Worm (Caenorhabditis elegans): ENCODE results near the gene sao-1.

The sao-1 gene

ce11 chrV:13961927-13962419 lies 1.8 kb upstream of the sao-1 start, which contains the start of the genes algn-13 and R10D12.13 (continued):
- TF ChIP-seq unc-62 (GFP tag; optimal IDR thresholded peaks at IDR 0.05 in 1 of 2) (no peak), unc-62 (tag; optimal IDR thresholded peaks at IDR 0.05) (no peak), dve-1 (tag; optimal IDR thresholded peaks at IDR 0.05; ENCODE audit: insufficient read depth) (peak; percentile 61), madf-5 (GFP tag; IDR thresholded peaks at IDR 0.05) (no peak), fos-1 (tag; optimal IDR thresholded peaks at IDR 0.05) (no peak), lin-13 (GFP tag; optimal IDR thresholded peaks at IDR 0.05) (peak; percentile 7), ztf-7 (tag; optimal IDR thresholded peaks at IDR 0.05) (no peak), tag-97 (GFP tag; IDR thresholded peaks at IDR 0.05) (no peak), lin-29 (GFP tag; IDR thresholded peaks at IDR 0.05) (no peak), T26A8.4 (GFP tag; IDR thresholded peaks at IDR 0.05) (peak; percentile 58; the same call in 1 of the 2 replicates), ceh-32 (tag; optimal IDR thresholded peaks at IDR 0.05; ENCODE audit: poor library complexity) (no peak), mep-1 (tag; optimal IDR thresholded peaks at IDR 0.05) (no peak), ceh-82 (tag; optimal IDR thresholded peaks at IDR 0.05) (no peak), mdl-1 (tag; optimal IDR thresholded peaks at IDR 0.05) (no peak)

ce11 chrV:13980807-13981206 lies 17.1 kb downstream of the sao-1 start, which contains the start of gene eol-1:
Gene eol-1, minus strand, starts transcription at chrV:13980907.
- TF ChIP-seq unc-39 (tag; optimal IDR thresholded peaks at IDR 0.05) (no peak), snpc-1.2 (GFP tag; IDR thresholded peaks at IDR 0.05) (no peak), madf-9 (GFP tag; conservative IDR thresholded peaks at IDR 0.05) (no peak), F37D6.2 (tag; optimal IDR thresholded peaks at IDR 0.05) (no peak), dve-1 (tag; optimal IDR thresholded peaks at IDR 0.05; ENCODE audit: insufficient read depth) (no peak), hmg-1.1 (GFP tag; IDR thresholded peaks at IDR 0.05) (no peak), skn-1 (tag; optimal IDR thresholded peaks at IDR 0.05) (no peak)

ce11 chrV:13981677-13982076 lies 18.0 kb downstream of the sao-1 start:
- TF ChIP-seq aha-1 (tag), result peak; percentile 91
- TF ChIP-seq lin-15B (tag; optimal IDR thresholded peaks at IDR 0.05), result no peak

ce11 chrV:13984828-13985227 lies 21.1 kb downstream of the sao-1 start, which contains the start of gene end-1:
Gene end-1, plus strand, starts transcription at chrV:13985128.
- no peak for TF ChIP-seq pha-4 (GFP tag; IDR thresholded peaks at IDR 0.05)
- no peak for TF ChIP-seq pha-4 (tag; optimal IDR thresholded peaks at IDR 0.05)
- no peak for TF ChIP-seq lin-1 (GFP tag; IDR thresholded peaks at IDR 0.05)
- no peak for TF ChIP-seq ceh-62 (tag; optimal IDR thresholded peaks at IDR 0.05)
- TF ChIP-seq spr-3 (GFP tag; optimal IDR thresholded peaks at IDR 0.05), result no peak
- no peak for TF ChIP-seq sdz-12 (GFP tag; optimal IDR thresholded peaks at IDR 0.05)
- TF ChIP-seq F10B5.3 (tag; optimal IDR thresholded peaks at IDR 0.05), result no peak

ce11 chrV:13986823-13987222 lies 23.1 kb downstream of the sao-1 start:
- TF ChIP-seq T20F7.1 (GFP tag; optimal IDR thresholded peaks at IDR 0.05) (peak; percentile 46), mes-2 (tag; optimal IDR thresholded peaks at IDR 0.05; ENCODE audit: poor library complexity, severe bottlenecking) (no peak), nhr-28 (tag; optimal IDR thresholded peaks at IDR 0.05) (peak; percentile 88), F49E8.2 (tag; optimal IDR thresholded peaks at IDR 0.05; ENCODE audit: borderline replicate concordance) (no peak), mdl-1 (tag; optimal IDR thresholded peaks at IDR 0.05) (no peak), lin-13 (GFP tag; optimal IDR thresholded peaks at IDR 0.05) (no peak), hlh-30 (tag; optimal IDR thresholded peaks at IDR 0.05; ENCODE audit: insufficient read depth) (peak; percentile 2), tag-97 (GFP tag; IDR thresholded peaks at IDR 0.05) (no peak), nhr-102 (tag; optimal IDR thresholded peaks at IDR 0.05) (peak; percentile 38), hlh-11 (tag; optimal IDR thresholded peaks at IDR 0.05) (peak; percentile 57), nhr-76 (tag; optimal IDR thresholded peaks at IDR 0.05) (no peak), F44E2.7 (GFP tag; IDR thresholded peaks at IDR 0.05) (no peak), pqm-1 (tag; optimal IDR thresholded peaks at IDR 0.05) (peak; percentile 95), lin-38 (GFP tag; IDR thresholded peaks at IDR 0.05) (no peak; the same call in 1 of the 2 replicates), mxl-3 (GFP tag; optimal IDR thresholded peaks at IDR 0.05) (no peak), nhr-6 (tag; optimal IDR thresholded peaks at IDR 0.05) (no peak), set-16 (GFP tag; IDR thresholded peaks at IDR 0.05) (no peak), daf-8 (GFP tag; IDR thresholded peaks at IDR 0.05) (no peak), unc-62 (GFP tag; optimal IDR thresholded peaks at IDR 0.05 in 1 of 2) (no peak), unc-62 (tag; optimal IDR thresholded peaks at IDR 0.05) (no peak), nhr-77 (tag; optimal IDR thresholded peaks at IDR 0.05) (peak; percentile 43), zag-1 (tag; optimal IDR thresholded peaks at IDR 0.05) (no peak)

Data from whole organism, L4 larva.